Fruit fly (Drosophila melanogaster): ENCODE results near the gene CG15531.

CG15531 gene

dm6 chr3R:30235253-30235652 lies 39.2 kb upstream of the CG15531 start (continued):
- TF ChIP-seq CG12769 (tag; optimal IDR thresholded peaks at IDR 0.05), result peak; percentile 17
- TF ChIP-seq ci (GFP tag; IDR thresholded peaks at IDR 0.05), result peak; percentile 78; the same call in 2 of the 3 replicates
- TF ChIP-seq vvl (GFP tag; IDR thresholded peaks at IDR 0.05), result peak; percentile 39; the same call in 1 of the 2 replicates
- TF ChIP-seq CG6813 (GFP tag; optimal IDR thresholded peaks at IDR 0.05), result peak; percentile 24
- TF ChIP-seq fu2 (GFP tag; optimal IDR thresholded peaks at IDR 0.05), result no peak
- peak; percentile 29 for TF ChIP-seq D19A (tag; optimal IDR thresholded peaks at IDR 0.05)
- TF ChIP-seq Hr51 (GFP tag; optimal IDR thresholded peaks at IDR 0.05), result peak in 1 of 2 experiments; percentile 56
- peak; percentile 53; the same call in 1 of the 2 replicates for TF ChIP-seq ranshi (GFP tag; IDR thresholded peaks at IDR 0.05)
- peak; percentile 49 for TF ChIP-seq CG15269 (tag; optimal IDR thresholded peaks at IDR 0.05)
- TF ChIP-seq E2f1 (GFP tag; IDR thresholded peaks at IDR 0.05), result 0 out of 2 replicates have a peak, but pooled peaks have one; percentile 30
- no peak for TF ChIP-seq Rfx (GFP tag; IDR thresholded peaks at IDR 0.05)
- TF ChIP-seq Fer3 (tag; optimal IDR thresholded peaks at IDR 0.05), result peak; percentile 24
- no peak for TF ChIP-seq Chrac-16 (GFP tag; optimal IDR thresholded peaks at IDR 0.05)
- no peak for TF ChIP-seq cas (GFP tag; IDR thresholded peaks at IDR 0.05)
- TF ChIP-seq dmrt99B (tag; optimal IDR thresholded peaks at IDR 0.05), result peak; percentile 60
- peak; percentile 45 for TF ChIP-seq Sox102F (GFP tag; optimal IDR thresholded peaks at IDR 0.05)
- TF ChIP-seq gcm2 (GFP tag; optimal IDR thresholded peaks at IDR 0.05), result no peak
- no peak for TF ChIP-seq Sin3A (optimal IDR thresholded peaks at IDR 0.05)
- no peak for TF ChIP-seq CG15011 (GFP tag; optimal IDR thresholded peaks at IDR 0.05)
- no peak for TF ChIP-seq CG18764 (GFP tag; optimal IDR thresholded peaks at IDR 0.05)
- peak; percentile 35 for TF ChIP-seq tap (tag; optimal IDR thresholded peaks at IDR 0.05)
- TF ChIP-seq crc (GFP tag; optimal IDR thresholded peaks at IDR 0.05), result no peak
- peak; percentile 54 for TF ChIP-seq CG7839 (tag; optimal IDR thresholded peaks at IDR 0.05)
- peak; percentile 76 for TF ChIP-seq Med (GFP tag)
- TF ChIP-seq Ets65A (GFP tag), result no peak
- peak in 1 of 2 experiments; percentile 49 for TF ChIP-seq eve (GFP tag; optimal IDR thresholded peaks at IDR 0.05)
- TF ChIP-seq tgo (GFP tag; IDR thresholded peaks at IDR 0.05), result peak; percentile 37; the same call in 1 of the 3 replicates
- 0 out of 3 replicates have a peak, but pooled peaks have one; percentile 7 for TF ChIP-seq otp (GFP tag; IDR thresholded peaks at IDR 0.05)
- TF ChIP-seq Asciz (GFP tag; optimal IDR thresholded peaks at IDR 0.05), result peak; percentile 23
- 0 out of 3 replicates have a peak, but pooled peaks have one; percentile 32 for TF ChIP-seq ken (GFP tag; IDR thresholded peaks at IDR 0.05)
- TF ChIP-seq CG6689 (GFP tag; IDR thresholded peaks at IDR 0.05), result peak; percentile 57
- peak; percentile 31 for TF ChIP-seq ATbp (GFP tag; optimal IDR thresholded peaks at IDR 0.05)
- TF ChIP-seq CG8089 (GFP tag; optimal IDR thresholded peaks at IDR 0.05), result no peak
- TF ChIP-seq pros (GFP tag; optimal IDR thresholded peaks at IDR 0.05), result peak; percentile 86
- no peak for TF ChIP-seq ems (GFP tag; optimal IDR thresholded peaks at IDR 0.05)
- TF ChIP-seq knrl (GFP tag; IDR thresholded peaks at IDR 0.05; ENCODE audit: partially characterized antibody), result no peak
- no peak for TF ChIP-seq sr (GFP tag; IDR thresholded peaks at IDR 0.05)
- TF ChIP-seq sd (tag; optimal IDR thresholded peaks at IDR 0.05), result no peak
- TF ChIP-seq kni (GFP tag; optimal IDR thresholded peaks at IDR 0.05), result no peak
- TF ChIP-seq emc (GFP tag; optimal IDR thresholded peaks at IDR 0.05), result no peak
- no peak for TF ChIP-seq MBD-R2 (GFP tag; IDR thresholded peaks at IDR 0.05)
- no peak for TF ChIP-seq CG4617 (GFP tag; optimal IDR thresholded peaks at IDR 0.05; ENCODE audit: borderline replicate concordance)
- TF ChIP-seq Dbx (GFP tag; IDR thresholded peaks at IDR 0.05), result 0 out of 3 replicates have a peak, but pooled peaks have one; percentile 49
- peak; percentile 44 for TF ChIP-seq CG18262 (tag; optimal IDR thresholded peaks at IDR 0.05)
- peak; percentile 51 for TF ChIP-seq CoRest (tag; optimal IDR thresholded peaks at IDR 0.05)
- peak; percentile 60 for TF ChIP-seq CG13424 (tag; optimal IDR thresholded peaks at IDR 0.05)
- TF ChIP-seq ssp (GFP tag; IDR thresholded peaks at IDR 0.05), result peak; percentile 19; the same call in 1 of the 2 replicates
- TF ChIP-seq hbn (GFP tag; IDR thresholded peaks at IDR 0.05; ENCODE audit: partially characterized antibody), result no peak
- TF ChIP-seq CG10366 (GFP tag; IDR thresholded peaks at IDR 0.05), result peak; percentile 26; the same call in 1 of the 2 replicates
- peak; percentile 16 for TF ChIP-seq caup (GFP tag; optimal IDR thresholded peaks at IDR 0.05; ENCODE audit: severe bottlenecking)

All from whole organism, embryonic.